Worm (Caenorhabditis elegans) whole organism, early embryonic: ENCODE measurements around the gene tsen-2.

Experiments used
- F13C5.2 ChIP-seq: sonication (generic microtip); optimal IDR thresholded peaks from 2 replicates; lab custom pipeline; 2017; ENCODE audit warnings: mild to moderate bottlenecking, missing genetic modification characterization, inconsistent platforms, missing compliant biosample characterization
- ama-1 ChIP-seq: fragments of 150-350 bp; optimal IDR thresholded peaks from 2 replicates; lab custom pipeline; 2014
- ceh-13 ChIP-seq: fragments of 200-800 bp; sonication (Bioruptor generic); optimal IDR thresholded peaks from 2 replicates; lab custom pipeline; 2018; ENCODE audit warnings: mild to moderate bottlenecking, missing genetic modification characterization, missing compliant biosample characterization
- flt-1 ChIP-seq: fragments of 200-800 bp; sonication (Bioruptor generic); IDR thresholded peaks from 2 replicates; pipeline ENCODE4 v1.3.6; 2022; ENCODE audit warnings: missing genetic modification characterization, missing compliant biosample characterization
- hmbx-1 ChIP-seq: sonication (generic microtip); optimal IDR thresholded peaks from 2 replicates; lab custom pipeline; 2016; ENCODE audit warnings: mild to moderate bottlenecking, missing genetic modification characterization, missing compliant biosample characterization
- hmg-4 ChIP-seq: fragments of 200-800 bp; sonication (Bioruptor generic); optimal IDR thresholded peaks from 2 replicates; lab custom pipeline; 2018; ENCODE audit warnings: mild to moderate bottlenecking, missing genetic modification characterization, missing compliant biosample characterization
- scrt-1 ChIP-seq: fragments of 200-800 bp; sonication (Bioruptor generic); IDR thresholded peaks from 2 replicates; pipeline ENCODE4 v1.3.6; 2022; ENCODE audit warnings: missing genetic modification characterization, missing compliant biosample characterization
- tbx-11 ChIP-seq: fragments of 200-800 bp; sonication (Bioruptor generic); IDR thresholded peaks from 2 replicates; pipeline ENCODE4 v1.3.6; 2022; ENCODE audit warnings: missing genetic modification characterization, missing compliant biosample characterization

DNA sequence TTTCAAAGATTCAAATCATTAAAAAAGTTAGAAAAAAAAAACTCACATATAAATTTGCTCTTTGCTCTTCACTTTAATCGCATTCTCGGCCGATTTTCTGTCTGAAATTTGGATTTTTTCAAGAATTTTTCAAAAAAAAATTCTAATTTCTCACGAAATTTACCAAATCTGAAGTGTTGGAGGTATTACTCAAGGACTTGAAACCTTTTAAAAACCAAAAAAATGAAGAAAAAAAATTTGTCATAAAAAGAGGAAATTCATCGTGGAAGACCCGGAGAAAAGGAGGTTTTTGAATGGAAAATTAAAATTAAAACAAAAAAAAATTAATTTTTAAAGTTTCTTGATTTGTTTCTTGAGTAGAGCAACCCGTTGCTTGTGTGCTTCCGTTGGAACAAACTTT lies 35.9 kb downstream of the tsen-2 start, which contains the start of gene Y56A3A.2:
- TF ChIP-seq ceh-13 (GFP tag; lab: Kevin White, UChicago) (no peak), hmg-4 (GFP tag; lab: Kevin White, UChicago) (no peak), flt-1 (GFP tag; lab: Robert Waterston, UW) (no peak), ama-1 (lab: Kevin White, UChicago) (no peak), F13C5.2 (no peak), hmbx-1 (tag; lab: Kevin White, UChicago) (no peak), scrt-1 (GFP tag; lab: Robert Waterston, UW) (no peak), tbx-11 (GFP tag; lab: Robert Waterston, UW) (no peak)
